Fruit fly (Drosophila melanogaster) whole organism, embryonic: ENCODE measurements around the gene CG31897.

Source experiments
- BEAF-32 ChIP-seq: fragments of 200-800 bp; sonication (Bioruptor generic); optimal IDR thresholded peaks from 3 replicates; lab custom pipeline; 2017; ENCODE audit warnings: missing biosample characterization, missing genetic modification characterization, mild to moderate bottlenecking, moderate library complexity, missing genetic modification reagents
- Bgb ChIP-seq: fragments of 200-800 bp; sonication (Bioruptor generic); IDR thresholded peaks from 2 replicates; pipeline ENCODE4 v1.3.6; 2022; ENCODE audit warnings: missing biosample characterization, missing genetic modification characterization; ENCODE audit not compliant: partially characterized antibody
- CG11560 ChIP-seq: fragments of 200-800 bp; sonication (Bioruptor generic); IDR thresholded peaks from 3 replicates; pipeline ENCODE4 v1.3.6; 2022; ENCODE audit warnings: missing biosample characterization, missing genetic modification characterization
- CG13287 ChIP-seq: fragments of 200-800 bp; sonication (Bioruptor generic); IDR thresholded peaks from 2 replicates; pipeline ENCODE4 v1.3.6; 2022; ENCODE audit warnings: missing biosample characterization, missing genetic modification characterization; ENCODE audit not compliant: partially characterized antibody
- CG14441 ChIP-seq: fragments of 200-800 bp; sonication (Bioruptor generic); IDR thresholded peaks from 2 replicates; pipeline ENCODE4 v1.3.6; 2022; ENCODE audit warnings: missing biosample characterization, missing genetic modification characterization
- CG14710 ChIP-seq: fragments of 200-800 bp; sonication (Bioruptor generic); optimal IDR thresholded peaks from 3 replicates; lab custom pipeline; 2019; ENCODE audit warnings: missing biosample characterization, mild to moderate bottlenecking, missing genetic modification characterization, moderate library complexity
- CG14860 ChIP-seq: fragments of 200-800 bp; sonication (Bioruptor generic); IDR thresholded peaks from 3 replicates; pipeline ENCODE4 v1.3.6; 2022; ENCODE audit warnings: missing biosample characterization, missing genetic modification characterization; ENCODE audit not compliant: partially characterized antibody
- CG15479 ChIP-seq: fragments of 200-800 bp; sonication (Bioruptor generic); optimal IDR thresholded peaks from 3 replicates; lab custom pipeline; 2019; ENCODE audit warnings: missing biosample characterization, mild to moderate bottlenecking, missing genetic modification characterization, moderate library complexity
- CG15514 ChIP-seq: fragments of 200-800 bp; sonication (Bioruptor generic); optimal IDR thresholded peaks from 3 replicates; lab custom pipeline; 2017; ENCODE audit warnings: missing biosample characterization, missing genetic modification characterization, mild to moderate bottlenecking, moderate library complexity, missing genetic modification reagents
- CG17361 ChIP-seq: fragments of 200-800 bp; sonication (Bioruptor generic); IDR thresholded peaks from 3 replicates; pipeline ENCODE4 v1.3.6; 2022; ENCODE audit warnings: missing biosample characterization, missing genetic modification characterization
- CG17829 ChIP-seq: fragments of 200-800 bp; optimal IDR thresholded peaks from 2 replicates; lab custom pipeline; 2019; ENCODE audit warnings: missing biosample characterization, mild to moderate bottlenecking, missing genetic modification characterization, moderate library complexity
- CG2116 ChIP-seq: fragments of 200-800 bp; sonication (Bioruptor generic); optimal IDR thresholded peaks from 3 replicates; lab custom pipeline; 2018; ENCODE audit warnings: missing biosample characterization, mild to moderate bottlenecking, missing genetic modification characterization
- CG31441 ChIP-seq: fragments of 200-800 bp; sonication (Bioruptor generic); IDR thresholded peaks from 2 replicates; pipeline ENCODE4 v1.3.6; 2022; ENCODE audit warnings: missing biosample characterization, missing genetic modification characterization
- CG3163 ChIP-seq: fragments of 200-800 bp; sonication (Bioruptor generic); optimal IDR thresholded peaks from 3 replicates; lab custom pipeline; 2016; ENCODE audit warnings: missing biosample characterization, missing genetic modification characterization
- CG42726 ChIP-seq: fragments of 200-800 bp; sonication (Bioruptor generic); IDR thresholded peaks from 2 replicates; pipeline ENCODE4 v1.3.6; 2022; ENCODE audit warnings: missing biosample characterization, missing genetic modification characterization; ENCODE audit not compliant: partially characterized antibody
- CG7839 ChIP-seq: fragments of 200-800 bp; sonication (Bioruptor generic); optimal IDR thresholded peaks from 3 replicates; lab custom pipeline; 2018; ENCODE audit warnings: missing biosample characterization, mild to moderate bottlenecking, missing genetic modification characterization, moderate library complexity
- CTCF ChIP-seq: fragments of 200-800 bp; sonication (Bioruptor generic); optimal IDR thresholded peaks from 2 replicates; lab custom pipeline; 2017; ENCODE audit warnings: missing biosample characterization, mild to moderate bottlenecking, missing genetic modification characterization, moderate library complexity
- CoRest ChIP-seq: fragments of 200-800 bp; sonication (Bioruptor generic); optimal IDR thresholded peaks from 3 replicates; lab custom pipeline; 2018; ENCODE audit warnings: missing biosample characterization, mild to moderate bottlenecking, missing genetic modification characterization, moderate library complexity
- D ChIP-seq, 2 experiments: fragments of 200-800 bp in 1 of 2; fragments of >200 bp in 1 of 2; sonication (Bioruptor generic) in 1 of 2; optimal IDR thresholded peaks; 2 replicates in 1 of 2; 3 replicates in 1 of 2; lab custom pipeline; 2017; ENCODE audit warnings: mild to moderate bottlenecking in 1 of 2, missing biosample characterization in 1 of 2, missing genetic modification characterization in 1 of 2, missing genetic modification reagents in 1 of 2
- Dip3 ChIP-seq: fragments of 200-800 bp; sonication (Bioruptor generic); optimal IDR thresholded peaks from 3 replicates; lab custom pipeline; 2016; ENCODE audit warnings: missing biosample characterization, missing genetic modification characterization
- Dll ChIP-seq: fragments of 200-800 bp; sonication (Bioruptor generic); IDR thresholded peaks from 4 replicates; pipeline ENCODE4 v1.3.6; 2022; ENCODE audit warnings: missing biosample characterization, missing genetic modification characterization; ENCODE audit not compliant: partially characterized antibody
- Dp ChIP-seq: fragments of 200-800 bp; sonication (Bioruptor generic); optimal IDR thresholded peaks from 2 replicates; lab custom pipeline; 2018; ENCODE audit warnings: missing biosample characterization, mild to moderate bottlenecking, missing genetic modification characterization, moderate library complexity
- Dref ChIP-seq: fragments of 200-800 bp; sonication (Bioruptor generic); IDR thresholded peaks from 2 replicates; pipeline ENCODE4 v1.3.6; 2022; ENCODE audit warnings: missing biosample characterization, missing genetic modification characterization
- E2f1 ChIP-seq: fragments of 200-800 bp; sonication (Bioruptor generic); IDR thresholded peaks from 2 replicates; pipeline ENCODE4 v1.3.6; 2022; ENCODE audit warnings: missing biosample characterization, missing genetic modification characterization
- Eip74EF ChIP-seq, 2 experiments: fragments of 200-800 bp in 1 of 2; fragments of >200 bp in 1 of 2; sonication (Bioruptor generic) in 1 of 2; optimal IDR thresholded peaks; 2 replicates each; lab custom pipeline; 2017 to 2019; ENCODE audit warnings: missing biosample characterization in 2 of 2, missing genetic modification characterization in 2 of 2, mild to moderate bottlenecking in 1 of 2, moderate library complexity in 1 of 2
- Ets65A ChIP-seq: fragments of 200-800 bp; sonication (Bioruptor generic); peaks from one replicate; lab custom pipeline; 2016; ENCODE audit warnings: missing biosample characterization, missing genetic modification characterization
- HLH4C ChIP-seq: fragments of 200-800 bp; sonication (Bioruptor generic); IDR thresholded peaks from 3 replicates; pipeline ENCODE4 v1.3.6; 2022; ENCODE audit warnings: missing biosample characterization, missing genetic modification characterization; ENCODE audit not compliant: partially characterized antibody
- HmgZ ChIP-seq: fragments of 200-800 bp; sonication (Bioruptor generic); optimal IDR thresholded peaks from 2 replicates; lab custom pipeline; 2018; ENCODE audit warnings: missing biosample characterization, mild to moderate bottlenecking, missing genetic modification characterization
- Med ChIP-seq: fragments of 200-800 bp; sonication (Bioruptor generic); peaks from one replicate; lab custom pipeline; 2016; ENCODE audit warnings: missing biosample characterization, missing genetic modification characterization, mild to moderate bottlenecking, inconsistent platforms, moderate library complexity
- Opbp ChIP-seq: fragments of 200-800 bp; sonication (Bioruptor generic); IDR thresholded peaks from 3 replicates; pipeline ENCODE4 v1.3.6; 2022; ENCODE audit warnings: missing biosample characterization, missing genetic modification characterization; ENCODE audit not compliant: partially characterized antibody
- Scr ChIP-seq: fragments of 200-800 bp; sonication (Bioruptor generic); IDR thresholded peaks from 2 replicates; pipeline ENCODE4 v1.3.6; 2022; ENCODE audit warnings: missing biosample characterization, missing genetic modification characterization; ENCODE audit not compliant: partially characterized antibody
- TFAM ChIP-seq: fragments of 200-800 bp; sonication (Bioruptor generic); optimal IDR thresholded peaks from 2 replicates; lab custom pipeline; 2017; ENCODE audit warnings: missing biosample characterization, missing genetic modification characterization, inconsistent platforms
- YL-1 ChIP-seq: fragments of 200-800 bp; sonication (Bioruptor generic); optimal IDR thresholded peaks from 3 replicates; lab custom pipeline; 2017; ENCODE audit warnings: missing biosample characterization, mild to moderate bottlenecking, missing genetic modification characterization
- chm ChIP-seq: fragments of 200-800 bp; sonication (Bioruptor generic); IDR thresholded peaks from 2 replicates; pipeline ENCODE4 v1.3.6; 2022; ENCODE audit warnings: missing biosample characterization, missing genetic modification characterization
- danr ChIP-seq: fragments of 200-800 bp; sonication (Bioruptor generic); IDR thresholded peaks from 2 replicates; pipeline ENCODE4 v1.3.6; 2022; ENCODE audit warnings: missing biosample characterization, missing genetic modification characterization
- disco-r ChIP-seq: fragments of 200-800 bp; sonication (Bioruptor generic); optimal IDR thresholded peaks from 2 replicates; lab custom pipeline; 2016; ENCODE audit warnings: missing biosample characterization, missing genetic modification characterization
- en ChIP-seq: fragments of 200-800 bp; sonication (Bioruptor generic); optimal IDR thresholded peaks from 2 replicates; lab custom pipeline; 2016; ENCODE audit warnings: missing biosample characterization, missing genetic modification characterization
- gfzf ChIP-seq: fragments of 200-800 bp; sonication (Bioruptor generic); optimal IDR thresholded peaks from 2 replicates; lab custom pipeline; 2016; ENCODE audit warnings: missing biosample characterization, mild to moderate bottlenecking, missing genetic modification characterization, moderate library complexity
- hb ChIP-seq: fragments of 200-800 bp; sonication (Bioruptor generic); IDR thresholded peaks from 3 replicates; pipeline ENCODE4 v1.3.6; 2022; ENCODE audit warnings: missing biosample characterization, missing genetic modification characterization; ENCODE audit not compliant: partially characterized antibody
- jigr1 ChIP-seq: fragments of 200-800 bp; sonication (Bioruptor generic); IDR thresholded peaks from 3 replicates; pipeline ENCODE4 v1.3.6; 2022; ENCODE audit warnings: missing biosample characterization, missing genetic modification characterization
- ken ChIP-seq: fragments of 200-800 bp; sonication (Bioruptor generic); IDR thresholded peaks from 3 replicates; pipeline ENCODE4 v1.3.6; 2022; ENCODE audit warnings: missing biosample characterization, missing genetic modification characterization
- phol ChIP-seq: fragments of 200-800 bp; sonication (Bioruptor generic); optimal IDR thresholded peaks from 3 replicates; lab custom pipeline; 2018; ENCODE audit warnings: missing biosample characterization, mild to moderate bottlenecking, missing genetic modification characterization, moderate library complexity
- pita ChIP-seq: fragments of 200-800 bp; sonication (Bioruptor generic); optimal IDR thresholded peaks from 2 replicates; lab custom pipeline; 2017; ENCODE audit warnings: missing biosample characterization, mild to moderate bottlenecking, missing genetic modification characterization
- sens ChIP-seq: fragments of 200-800 bp; sonication (Bioruptor generic); peaks from one replicate; lab custom pipeline; 2016; ENCODE audit warnings: missing biosample characterization, missing genetic modification characterization
- sim ChIP-seq: fragments of 200-800 bp; sonication (Bioruptor generic); IDR thresholded peaks from 2 replicates; pipeline ENCODE4 v1.3.6; 2022; ENCODE audit warnings: missing biosample characterization, missing genetic modification characterization
- slbo ChIP-seq: fragments of 200-800 bp; sonication (Bioruptor generic); IDR thresholded peaks from 2 replicates; pipeline ENCODE4 v1.3.6; 2022; ENCODE audit warnings: missing biosample characterization, missing genetic modification characterization
- stwl ChIP-seq: fragments of 200-800 bp; sonication (Bioruptor generic); optimal IDR thresholded peaks from 3 replicates; lab custom pipeline; 2018; ENCODE audit warnings: missing biosample characterization, mild to moderate bottlenecking, missing genetic modification characterization, moderate library complexity
- vnd ChIP-seq: fragments of 200-800 bp; sonication (Bioruptor generic); IDR thresholded peaks from 3 replicates; pipeline ENCODE4 v1.3.6; 2022; ENCODE audit warnings: missing biosample characterization, missing genetic modification characterization; ENCODE audit not compliant: partially characterized antibody
- zen ChIP-seq: fragments of 200-800 bp; sonication (Bioruptor generic); optimal IDR thresholded peaks from 3 replicates; lab custom pipeline; 2018; ENCODE audit warnings: missing biosample characterization, mild to moderate bottlenecking, missing genetic modification characterization, moderate library complexity

CG31897 gene

dm6 chr2L:8477971-8478370, 35.7 kb downstream of the CG31897 start:
- TF ChIP-seq stwl: peak; percentile 86
- peak; percentile 75 for TF ChIP-seq D (optimal IDR thresholded peaks at IDR 0.05; lab: Kevin White, UChicago)
- peak; percentile 51 for TF ChIP-seq D (GFP tag; optimal IDR thresholded peaks at IDR 0.05; lab: Kevin White, UChicago)
- no peak for TF ChIP-seq jigr1 (GFP tag; lab: Robert Waterston, UW)
- TF ChIP-seq Ets65A (GFP tag; lab: Kevin White, UChicago): peak; percentile 72
- TF ChIP-seq CG14441 (GFP tag; lab: Robert Waterston, UW): no peak
- peak; percentile 63 for TF ChIP-seq CoRest (tag; lab: Kevin White, UChicago)
- peak; percentile 48 for TF ChIP-seq sens (GFP tag; lab: Kevin White, UChicago)
- no peak for TF ChIP-seq E2f1 (GFP tag; lab: Robert Waterston, UW)
- peak; percentile 89 for TF ChIP-seq Dref (GFP tag; lab: Robert Waterston, UW)
- no peak for TF ChIP-seq chm (GFP tag; lab: Robert Waterston, UW)
- TF ChIP-seq HmgZ (tag; lab: Kevin White, UChicago): peak; percentile 51
- no peak for TF ChIP-seq danr
- TF ChIP-seq BEAF-32 (GFP tag; lab: Kevin White, UChicago): peak; percentile 54
- TF ChIP-seq CG15514: peak; percentile 22
- peak; percentile 2 for TF ChIP-seq CG3163 (GFP tag; lab: Kevin White, UChicago)
- TF ChIP-seq HLH4C (GFP tag; lab: Robert Waterston, UW): peak; percentile 49; the same call in 1 of the 3 replicates
- TF ChIP-seq en: no peak
- TF ChIP-seq hb (GFP tag; lab: Robert Waterston, UW): 0 out of 3 replicates have a peak, but pooled peaks have one; percentile 40
- TF ChIP-seq YL-1: no peak
- peak; percentile 54 for TF ChIP-seq CG14860
- TF ChIP-seq ken (GFP tag; lab: Robert Waterston, UW): no peak
- no peak for TF ChIP-seq TFAM (GFP tag; lab: Kevin White, UChicago)
- peak; percentile 7; the same call in 1 of the 2 replicates for TF ChIP-seq Scr (GFP tag; lab: Robert Waterston, UW)
- peak; percentile 96 for TF ChIP-seq CG11560
- peak; percentile 67 for TF ChIP-seq zen
- peak; percentile 36; the same call in 2 of the 3 replicates for TF ChIP-seq vnd (GFP tag; lab: Robert Waterston, UW)
- TF ChIP-seq Med (GFP tag; lab: Kevin White, UChicago): peak; percentile 90
- TF ChIP-seq CG7839 (tag; lab: Kevin White, UChicago): peak; percentile 5
- peak; percentile 23 for TF ChIP-seq CG17829 (tag; lab: Kevin White, UChicago)
- peak; percentile 88 for TF ChIP-seq CG15479 (GFP tag; lab: Kevin White, UChicago)
- peak; percentile 19; the same call in 1 of the 4 replicates for TF ChIP-seq Dll
- TF ChIP-seq sim (GFP tag; lab: Robert Waterston, UW): no peak
- no peak for TF ChIP-seq CG31441 (GFP tag; lab: Robert Waterston, UW)
- TF ChIP-seq slbo: 0 out of 2 replicates have a peak, but pooled peaks have one; percentile 17
- TF ChIP-seq CG14710 (tag; lab: Kevin White, UChicago): peak; percentile 55
- peak; percentile 51 for TF ChIP-seq phol (tag; lab: Kevin White, UChicago)
- peak; percentile 59 for TF ChIP-seq CTCF
- peak; percentile 41 for TF ChIP-seq CG13287 (GFP tag; lab: Robert Waterston, UW)
- peak; percentile 56; the same call in 1 of the 2 replicates for TF ChIP-seq Bgb
- TF ChIP-seq Eip74EF (GFP tag; optimal IDR thresholded peaks at IDR 0.05; lab: Kevin White, UChicago): peak in 1 of 2 experiments; percentile 90
- TF ChIP-seq gfzf: peak; percentile 23
- TF ChIP-seq pita: peak; percentile 12
- peak; percentile 70; the same call in 1 of the 2 replicates for TF ChIP-seq CG42726 (GFP tag; lab: Robert Waterston, UW)
- TF ChIP-seq CG2116 (GFP tag; lab: Kevin White, UChicago): peak; percentile 53
- TF ChIP-seq disco-r (GFP tag; lab: Kevin White, UChicago): no peak
- peak; percentile 11 for TF ChIP-seq Dip3 (GFP tag; lab: Kevin White, UChicago)
- TF ChIP-seq Opbp (GFP tag; lab: Robert Waterston, UW): peak; percentile 72; the same call in 2 of the 3 replicates
- TF ChIP-seq CG17361 (GFP tag; lab: Robert Waterston, UW): no peak
- TF ChIP-seq Dp: peak; percentile 90
